Worm (Caenorhabditis elegans): ENCODE results near the gene gcy-29.

- TF ChIP-seq elt-1 (tag; optimal IDR thresholded peaks at IDR 0.05) (no peak), mdl-1 (tag; optimal IDR thresholded peaks at IDR 0.05) (no peak), ZK546.5 (tag; optimal IDR thresholded peaks at IDR 0.05) (no peak), ztf-4 (tag; optimal IDR thresholded peaks at IDR 0.05) (no peak), ceh-9 (tag; optimal IDR thresholded peaks at IDR 0.05) (no peak), ztf-11 (tag; optimal IDR thresholded peaks at IDR 0.05) (no peak), pqm-1 (tag; optimal IDR thresholded peaks at IDR 0.05) (no peak), unc-62 (GFP tag; optimal IDR thresholded peaks at IDR 0.05) (no peak), daf-12 (tag; optimal IDR thresholded peaks at IDR 0.05) (no peak), fkh-10 (GFP tag; optimal IDR thresholded peaks at IDR 0.05) (no peak), nhr-237 (tag; optimal IDR thresholded peaks at IDR 0.05) (no peak), nhr-12 (tag; optimal IDR thresholded peaks at IDR 0.05) (no peak)
These were observed 42.3 kb downstream of the gcy-29 start, which contains the start of gene K10H10.12 for ce11 chrII:14506245-14506644.

All from whole organism, L3 larva.